In the genomic region with DNA sequence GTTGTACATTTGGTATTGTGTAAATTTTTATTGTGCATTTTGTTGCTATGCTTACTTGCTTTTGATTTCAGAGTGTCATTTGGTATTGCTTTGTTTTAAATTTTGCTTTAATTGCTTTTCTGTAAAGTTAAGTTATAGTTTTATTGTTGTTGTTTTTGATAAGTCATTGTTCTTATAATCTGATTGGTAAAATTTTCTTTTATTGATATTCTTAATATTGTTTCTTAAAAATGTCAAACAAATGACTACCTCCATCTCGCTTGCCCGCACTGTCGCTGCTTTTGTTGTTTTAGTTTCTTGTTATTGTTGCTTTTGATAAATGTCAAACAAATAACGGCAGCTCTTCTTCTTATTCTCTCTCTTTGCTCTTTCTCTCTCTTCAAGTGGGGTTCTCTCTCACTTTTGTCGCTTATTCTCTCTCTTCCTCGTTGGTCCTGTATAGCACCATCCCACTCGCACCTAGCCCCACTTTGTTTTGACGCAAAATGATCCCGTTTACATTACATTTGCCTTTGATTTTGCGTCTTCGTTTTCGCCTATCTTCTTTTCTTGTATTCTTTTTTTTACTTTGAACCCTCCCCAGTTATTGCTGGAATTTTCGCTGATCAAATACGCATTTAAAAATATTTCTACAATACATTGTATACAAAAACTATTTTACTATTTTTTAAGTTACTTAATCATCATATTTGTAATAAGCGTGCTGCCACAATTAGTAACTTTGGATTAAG, we compare ENCODE assay signal across 6 fruit fly cellular contexts.
TF ChIP-seq lines count a peak whose summit lies in the region.

No protein-coding gene starts in this region.

- TF ChIP-seq CTCF in whole organism, embryonic (GFP tag; optimal IDR thresholded peaks at IDR 0.05; lab: Kevin White, UChicago) = no peak

TF ChIP-seq in Kc167, 6 proteins besides CTCF, POLR2A, EP300 and RAD21:
- TF ChIP-seq psq (optimal IDR thresholded peaks at IDR 0.05; lab: Kevin White, UChicago) (peak; percentile 2), Sin3A (optimal IDR thresholded peaks at IDR 0.05; lab: Kevin White, UChicago) (no peak)

TF ChIP-seq in whole organism, adult, 20 proteins besides CTCF, POLR2A, EP300 and RAD21:
- TF ChIP-seq pad (GFP tag; optimal IDR thresholded peaks at IDR 0.05; lab: Kevin White, UChicago) = peak; percentile 87
- no peak for TF ChIP-seq CG33017 (tag; optimal IDR thresholded peaks at IDR 0.05; lab: Kevin White, UChicago)
- TF ChIP-seq CG12768 (GFP tag; optimal IDR thresholded peaks at IDR 0.05; lab: Kevin White, UChicago) = no peak
- TF ChIP-seq CG11617 (GFP tag; optimal IDR thresholded peaks at IDR 0.05; lab: Kevin White, UChicago) = no peak
- no peak for TF ChIP-seq toe (GFP tag; optimal IDR thresholded peaks at IDR 0.05; lab: Kevin White, UChicago)
- no peak for TF ChIP-seq CG7101 (tag; optimal IDR thresholded peaks at IDR 0.05; lab: Kevin White, UChicago)
- TF ChIP-seq Hr96 (GFP tag; optimal IDR thresholded peaks at IDR 0.05; lab: Kevin White, UChicago) = no peak
- peak; percentile 84 for TF ChIP-seq ovo (GFP tag; optimal IDR thresholded peaks at IDR 0.05; lab: Kevin White, UChicago)
- TF ChIP-seq kay (GFP tag; lab: Kevin White, UChicago; ENCODE audit: borderline replicate concordance) = peak; percentile 66
- TF ChIP-seq CG5204 (GFP tag; optimal IDR thresholded peaks at IDR 0.05; lab: Kevin White, UChicago) = no peak
- TF ChIP-seq CG1620 (GFP tag; optimal IDR thresholded peaks at IDR 0.05; lab: Kevin White, UChicago) = no peak
- TF ChIP-seq CG14711 (tag; optimal IDR thresholded peaks at IDR 0.05; lab: Kevin White, UChicago) = no peak
- peak; percentile 14 for TF ChIP-seq Mnt (GFP tag; optimal IDR thresholded peaks at IDR 0.05; lab: Kevin White, UChicago)

TF ChIP-seq in whole organism, embryonic, 481 proteins besides CTCF, POLR2A, EP300 and RAD21 (continues in another document):
- TF ChIP-seq CHES-1-like (GFP tag; optimal IDR thresholded peaks at IDR 0.05; lab: Kevin White, UChicago) (peak; percentile 8), CG3163 (GFP tag; optimal IDR thresholded peaks at IDR 0.05; lab: Kevin White, UChicago) (peak; percentile 74), CG9437 (GFP tag; optimal IDR thresholded peaks at IDR 0.05; lab: Kevin White, UChicago) (no peak), ash1 (GFP tag; optimal IDR thresholded peaks at IDR 0.05; lab: Kevin White, UChicago) (no peak), Stat92E (GFP tag; optimal IDR thresholded peaks at IDR 0.05; lab: Kevin White, UChicago) (no peak), Trl (optimal IDR thresholded peaks at IDR 0.05; lab: Kevin White, UChicago) (peak; percentile 82 to 85), Trl (GFP tag; optimal IDR thresholded peaks at IDR 0.05; lab: Kevin White, UChicago) (no peak), CG15696 (tag; optimal IDR thresholded peaks at IDR 0.05; lab: Kevin White, UChicago) (no peak), CG17385 (GFP tag; optimal IDR thresholded peaks at IDR 0.05; lab: Kevin White, UChicago) (peak; percentile 88), eve (GFP tag; optimal IDR thresholded peaks at IDR 0.05; lab: Kevin White, UChicago) (peak in 1 of 2 experiments; percentile 67), bcd (GFP tag; optimal IDR thresholded peaks at IDR 0.05; lab: Kevin White, UChicago) (no peak), fu2 (GFP tag; optimal IDR thresholded peaks at IDR 0.05; lab: Kevin White, UChicago) (no peak), CG2129 (GFP tag; IDR thresholded peaks at IDR 0.05; lab: Robert Waterston, UW; ENCODE audit: partially characterized antibody) (no peak), z (GFP tag; IDR thresholded peaks at IDR 0.05; lab: Robert Waterston, UW) (no peak), CG11085 (GFP tag; IDR thresholded peaks at IDR 0.05; lab: Robert Waterston, UW) (no peak), H2.0 (GFP tag; IDR thresholded peaks at IDR 0.05; lab: Robert Waterston, UW) (no peak)

TF ChIP-seq in whole organism, prepupa, 60 proteins besides CTCF, POLR2A, EP300 and RAD21 (continues in another document):
- TF ChIP-seq Hr38 (GFP tag; optimal IDR thresholded peaks at IDR 0.05; lab: Kevin White, UChicago) (no peak), Smox (GFP tag; optimal IDR thresholded peaks at IDR 0.05; lab: Kevin White, UChicago) (no peak), ss (GFP tag; optimal IDR thresholded peaks at IDR 0.05; lab: Kevin White, UChicago) (peak in 1 of 2 experiments; percentile 26), salr (GFP tag; optimal IDR thresholded peaks at IDR 0.05; lab: Kevin White, UChicago) (no peak), CG11902 (GFP tag; optimal IDR thresholded peaks at IDR 0.05; lab: Kevin White, UChicago) (no peak), CG8119 (GFP tag; IDR thresholded peaks at IDR 0.05; lab: Robert Waterston, UW) (no peak), vri (GFP tag; optimal IDR thresholded peaks at IDR 0.05; lab: Kevin White, UChicago) (no peak), CG3032 (tag; optimal IDR thresholded peaks at IDR 0.05; lab: Kevin White, UChicago) (no peak), CG6854 (GFP tag; optimal IDR thresholded peaks at IDR 0.05; lab: Kevin White, UChicago) (peak; percentile 3), dac (GFP tag; optimal IDR thresholded peaks at IDR 0.05; lab: Kevin White, UChicago) (no peak), Blimp-1 (GFP tag; optimal IDR thresholded peaks at IDR 0.05; lab: Kevin White, UChicago) (no peak), CG1621 (tag; optimal IDR thresholded peaks at IDR 0.05; lab: Kevin White, UChicago) (no peak), fkh (GFP tag; optimal IDR thresholded peaks at IDR 0.05; lab: Kevin White, UChicago) (peak; percentile 17), fd85E (GFP tag; optimal IDR thresholded peaks at IDR 0.05; lab: Kevin White, UChicago) (no peak), CG15336 (GFP tag; IDR thresholded peaks at IDR 0.05; lab: Robert Waterston, UW) (peak; percentile 23; the same call in 1 of the 2 replicates), Gug (GFP tag; IDR thresholded peaks at IDR 0.05; lab: Robert Waterston, UW) (no peak), eg (GFP tag; IDR thresholded peaks at IDR 0.05; lab: Robert Waterston, UW) (peak; percentile 26; the same call in 1 of the 3 replicates), Sox102F (GFP tag; optimal IDR thresholded peaks at IDR 0.05; lab: Kevin White, UChicago) (no peak), Hr39 (GFP tag; optimal IDR thresholded peaks at IDR 0.05; lab: Kevin White, UChicago) (no peak)

TF ChIP-seq in whole organism, pupa, 21 proteins besides CTCF, POLR2A, EP300 and RAD21:
- TF ChIP-seq Ets98B (GFP tag; IDR thresholded peaks at IDR 0.05; lab: Robert Waterston, UW) (peak; percentile 15; the same call in 1 of the 2 replicates), CG12605 (GFP tag; IDR thresholded peaks at IDR 0.05; lab: Robert Waterston, UW) (peak; percentile 23; the same call in 1 of the 2 replicates), CG14655 (GFP tag; optimal IDR thresholded peaks at IDR 0.05; lab: Kevin White, UChicago) (peak; percentile 7), CG4496 (GFP tag; IDR thresholded peaks at IDR 0.05; lab: Robert Waterston, UW) (peak; percentile 48; the same call in 1 of the 3 replicates), Pif1A (GFP tag; optimal IDR thresholded peaks at IDR 0.05; lab: Kevin White, UChicago) (peak; percentile 39), CG32121 (GFP tag; IDR thresholded peaks at IDR 0.05; lab: Robert Waterston, UW) (no peak), CG17806 (tag; optimal IDR thresholded peaks at IDR 0.05; lab: Kevin White, UChicago) (no peak), CG13204 (GFP tag; optimal IDR thresholded peaks at IDR 0.05; lab: Kevin White, UChicago) (peak; percentile 14)

TF ChIP-seq in whole organism, wandering third instar larva, 38 proteins besides CTCF, POLR2A, EP300 and RAD21:
- peak; percentile 64 for TF ChIP-seq Dif (GFP tag; optimal IDR thresholded peaks at IDR 0.05; lab: Kevin White, UChicago; ENCODE audit: partially characterized antibody)
- TF ChIP-seq lola (GFP tag; optimal IDR thresholded peaks at IDR 0.05; lab: Kevin White, UChicago) = no peak
- peak; percentile 44 to 64 for TF ChIP-seq dl (GFP tag; optimal IDR thresholded peaks at IDR 0.05; lab: Kevin White, UChicago; ENCODE audit: insufficient read depth in 1 of 2, partially characterized antibody in 2 of 2)
- peak; percentile 50 for TF ChIP-seq psq (GFP tag; optimal IDR thresholded peaks at IDR 0.05; lab: Kevin White, UChicago)
- TF ChIP-seq rgr (GFP tag; optimal IDR thresholded peaks at IDR 0.05; lab: Kevin White, UChicago) = no peak
